Worm (Caenorhabditis elegans): ENCODE results near the gene try-13.
"Not testable (repeated sequence)": the region's sequence is repeated elsewhere in the genome, so short reads cannot be mapped to it uniquely, and the experiment has no call there.

try-13 gene

DNA sequence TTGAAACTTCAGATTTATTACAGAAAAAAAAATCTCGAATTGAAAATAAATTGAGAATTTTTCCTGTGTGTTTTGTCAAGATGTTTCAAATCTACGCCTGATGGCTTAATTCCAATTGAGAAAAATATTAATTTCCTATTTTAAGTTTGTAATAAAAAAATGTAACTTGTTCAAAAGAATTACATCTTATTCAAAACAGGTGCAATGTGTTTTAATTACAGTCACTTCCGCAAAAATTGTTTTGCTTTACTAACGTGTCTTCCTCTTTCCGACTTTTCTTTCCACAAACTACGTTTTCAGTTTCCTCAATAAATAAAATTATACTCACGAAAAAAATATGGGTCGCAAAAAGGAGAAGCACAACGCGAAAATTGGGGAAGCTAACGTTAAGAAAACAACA, 1.9 kb upstream of the try-13 start, which contains the start of gene F25E5.16:
F25E5.16 (plus strand) TSS at position 301 of the 400 bp plus-strand sequence.
- TF ChIP-seq gmeb-1 (tag; optimal IDR thresholded peaks at IDR 0.05), result no peak
- no peak for TF ChIP-seq nhr-6 (tag; optimal IDR thresholded peaks at IDR 0.05)
- no peak for TF ChIP-seq nhr-10 (tag; optimal IDR thresholded peaks at IDR 0.05)
- no peak for TF ChIP-seq lsy-2 (tag; optimal IDR thresholded peaks at IDR 0.05)
- no peak for TF ChIP-seq nhr-25 (tag; optimal IDR thresholded peaks at IDR 0.05)
- no peak for TF ChIP-seq F13H6.1 (tag; optimal IDR thresholded peaks at IDR 0.05)
- TF ChIP-seq elt-1 (tag; optimal IDR thresholded peaks at IDR 0.05), result no peak
- no peak for TF ChIP-seq aly-2 (tag; optimal IDR thresholded peaks at IDR 0.05)
- TF ChIP-seq nhr-21 (tag; optimal IDR thresholded peaks at IDR 0.05), result no peak
- TF ChIP-seq peb-1 (tag; optimal IDR thresholded peaks at IDR 0.05), result no peak
- no peak for TF ChIP-seq mbf-1 (tag; optimal IDR thresholded peaks at IDR 0.05)
- TF ChIP-seq nhr-11 (tag; optimal IDR thresholded peaks at IDR 0.05), result no peak
- no peak for TF ChIP-seq Y55F3AM.14 (GFP tag; optimal IDR thresholded peaks at IDR 0.05)
- TF ChIP-seq blmp-1 (tag; optimal IDR thresholded peaks at IDR 0.05; ENCODE audit: insufficient read depth), result no peak

ce11 chrV:7444331-7444730, 4.4 kb downstream of the try-13 start, which contains the start of gene nhr-141:
TSS of gene nhr-141 (plus strand) at chrV:7444661.
- TF ChIP-seq skn-1, nhr-237, nhr-11 (tag; optimal IDR thresholded peaks at IDR 0.05): not testable (repeated sequence)

- TF ChIP-seq blmp-1 (tag; optimal IDR thresholded peaks at IDR 0.05; ENCODE audit: insufficient read depth) (no peak), dmd-4 (tag; optimal IDR thresholded peaks at IDR 0.05) (no peak), nhr-10 (tag; optimal IDR thresholded peaks at IDR 0.05) (no peak), nhr-11 (tag; optimal IDR thresholded peaks at IDR 0.05) (no peak), ama-1 (optimal IDR thresholded peaks at IDR 0.05) (no peak), alr-1 (tag; optimal IDR thresholded peaks at IDR 0.05) (no peak)
These were observed 7.1 kb downstream of the try-13 start, which contains the start of gene F25E5.5 for ce11 chrV:7446965-7447364. TSS of gene F25E5.5 (plus strand) at chrV:7447265.

DNA sequence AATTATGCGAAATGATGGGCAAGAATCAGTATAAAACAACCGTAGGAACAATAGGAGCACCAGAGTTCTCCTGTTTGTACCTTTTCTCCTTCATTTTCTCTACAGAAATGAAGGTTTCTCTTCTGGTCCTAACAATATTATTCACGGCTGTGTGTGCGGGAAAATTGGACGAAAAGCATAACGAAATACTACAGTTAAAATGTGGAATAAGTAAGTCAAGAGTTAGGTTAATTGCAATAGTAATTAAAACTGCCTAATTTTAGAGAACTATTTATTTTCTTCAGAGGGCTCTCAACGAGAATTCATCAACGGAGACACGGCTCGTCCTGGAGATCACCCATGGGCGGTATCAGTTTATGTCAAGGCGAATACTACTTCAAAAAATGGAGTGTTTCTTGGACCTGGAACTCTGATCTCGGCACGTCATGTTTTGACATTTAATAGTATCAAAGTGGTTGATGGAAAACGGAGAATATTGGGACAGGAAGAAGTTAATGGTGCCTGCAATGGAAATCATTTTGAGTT, 9.5 kb downstream of the try-13 start, which contains the start of gene try-12:
try-12 (plus strand) TSS at position 51 of the 525 bp plus-strand sequence.
- TF ChIP-seq ceh-16 (tag; optimal IDR thresholded peaks at IDR 0.05), result no peak
- TF ChIP-seq egl-27 (tag; optimal IDR thresholded peaks at IDR 0.05), result no peak
- no peak for TF ChIP-seq nhr-12 (tag; optimal IDR thresholded peaks at IDR 0.05)
- TF ChIP-seq ztf-1 (GFP tag; conservative IDR thresholded peaks at IDR 0.05), result no peak
- TF ChIP-seq mbf-1 (tag; optimal IDR thresholded peaks at IDR 0.05), result no peak
- TF ChIP-seq alr-1 (tag; optimal IDR thresholded peaks at IDR 0.05), result no peak
- no peak for TF ChIP-seq lin-11 (tag; optimal IDR thresholded peaks at IDR 0.05)
- no peak for TF ChIP-seq nhr-21 (tag; optimal IDR thresholded peaks at IDR 0.05)
- TF ChIP-seq ama-1 (optimal IDR thresholded peaks at IDR 0.05), result no peak
- no peak for TF ChIP-seq ZK546.5 (tag; optimal IDR thresholded peaks at IDR 0.05)
- no peak for TF ChIP-seq Y55F3AM.14 (GFP tag; optimal IDR thresholded peaks at IDR 0.05)
- TF ChIP-seq nhr-25 (tag; optimal IDR thresholded peaks at IDR 0.05), result no peak
- no peak for TF ChIP-seq lin-39 (tag; optimal IDR thresholded peaks at IDR 0.05)
- TF ChIP-seq skn-1 (tag; optimal IDR thresholded peaks at IDR 0.05), result no peak
- no peak for TF ChIP-seq dmd-4 (tag; optimal IDR thresholded peaks at IDR 0.05)
- no peak for TF ChIP-seq nhr-23 (tag; optimal IDR thresholded peaks at IDR 0.05)
- no peak for TF ChIP-seq nhr-11 (tag; optimal IDR thresholded peaks at IDR 0.05)
- no peak for TF ChIP-seq R02D3.7 (tag; optimal IDR thresholded peaks at IDR 0.05)

ce11 chrV:7451421-7451820, 11.5 kb downstream of the try-13 start, which contains the start of gene try-11:
TSS of gene try-11 (plus strand) at chrV:7451721.
- TF ChIP-seq lsy-2 (tag; optimal IDR thresholded peaks at IDR 0.05) (no peak), alr-1 (tag; optimal IDR thresholded peaks at IDR 0.05) (no peak), R02D3.7 (tag; optimal IDR thresholded peaks at IDR 0.05) (no peak), nhr-6 (tag; optimal IDR thresholded peaks at IDR 0.05) (no peak), Y55F3AM.14 (GFP tag; optimal IDR thresholded peaks at IDR 0.05) (no peak), unc-39 (tag; optimal IDR thresholded peaks at IDR 0.05) (no peak), nhr-25 (tag; optimal IDR thresholded peaks at IDR 0.05) (no peak), fos-1 (tag; optimal IDR thresholded peaks at IDR 0.05) (no peak), dmd-4 (tag; optimal IDR thresholded peaks at IDR 0.05) (no peak), ZK546.5 (tag; optimal IDR thresholded peaks at IDR 0.05) (no peak), mab-5 (tag; optimal IDR thresholded peaks at IDR 0.05) (no peak), sma-3 (GFP tag; optimal IDR thresholded peaks at IDR 0.05) (no peak), mbf-1 (tag; optimal IDR thresholded peaks at IDR 0.05) (no peak), unc-55 (GFP tag; optimal IDR thresholded peaks at IDR 0.05) (no peak), lin-13 (GFP tag; optimal IDR thresholded peaks at IDR 0.05) (no peak), ama-1 (optimal IDR thresholded peaks at IDR 0.05) (no peak), F13H6.1 (tag; optimal IDR thresholded peaks at IDR 0.05) (no peak), sem-4 (tag; optimal IDR thresholded peaks at IDR 0.05) (no peak), unc-62 (GFP tag; optimal IDR thresholded peaks at IDR 0.05) (no peak), C34F6.9 (tag; optimal IDR thresholded peaks at IDR 0.05) (no peak)

Data from whole organism, L2 larva.